Worm (Caenorhabditis elegans): Measurements from ENCODE around the gene Y38H6C.25.

ce11 chrV:20493271-20494231 lies 25.5 kb upstream of the Y38H6C.25 start, which contains the start of gene B0250.5:
- TF ChIP-seq rec-8 (tag; optimal IDR thresholded peaks at IDR 0.05): no peak
- TF ChIP-seq efl-1 (GFP tag; optimal IDR thresholded peaks at IDR 0.05): no peak
- TF ChIP-seq snpc-4 (GFP tag; optimal IDR thresholded peaks at IDR 0.05): no peak
- no peak for TF ChIP-seq snpc-4 (tag; optimal IDR thresholded peaks at IDR 0.05)
- no peak for TF ChIP-seq nfya-1 (tag; optimal IDR thresholded peaks at IDR 0.05; ENCODE audit: borderline replicate concordance, insufficient read depth)

All from whole organism, young adult.